Fruit fly (Drosophila melanogaster) whole organism, embryonic: Measurements from ENCODE around the gene CG3184.
A peak's percentile ranks its signal among the peaks of the same experiment; 100 is the strongest.

Experiments used
- Asciz ChIP-seq: fragments of 200-800 bp; sonication (Bioruptor generic); optimal IDR thresholded peaks from 2 replicates; lab custom pipeline; 2017; ENCODE audit warnings: missing biosample characterization, mild to moderate bottlenecking, missing genetic modification characterization, missing genetic modification reagents
- Atf6 ChIP-seq: fragments of 200-800 bp; sonication (Bioruptor generic); IDR thresholded peaks from 2 replicates; pipeline ENCODE4 v1.3.6; 2022; ENCODE audit warnings: missing biosample characterization, missing genetic modification characterization
- CG10267 ChIP-seq: fragments of 200-800 bp; sonication (Bioruptor generic); optimal IDR thresholded peaks from 2 replicates; lab custom pipeline; 2018; ENCODE audit warnings: missing biosample characterization, mild to moderate bottlenecking, missing genetic modification characterization, moderate library complexity
- CG10366 ChIP-seq: fragments of 200-800 bp; sonication (Bioruptor generic); IDR thresholded peaks from 2 replicates; pipeline ENCODE4 v1.3.6; 2022; ENCODE audit warnings: missing biosample characterization, missing genetic modification characterization
- CG12104 ChIP-seq: fragments of 200-800 bp; sonication (Bioruptor generic); optimal IDR thresholded peaks from 3 replicates; lab custom pipeline; 2016; ENCODE audit warnings: missing biosample characterization, missing genetic modification characterization
- CG13424 ChIP-seq: fragments of 200-800 bp; sonication (Bioruptor generic); optimal IDR thresholded peaks from 2 replicates; lab custom pipeline; 2019; ENCODE audit warnings: missing biosample characterization, mild to moderate bottlenecking, missing genetic modification characterization, moderate library complexity
- CG13775 ChIP-seq: fragments of 200-800 bp; sonication (Bioruptor generic); optimal IDR thresholded peaks from 3 replicates; lab custom pipeline; 2017; ENCODE audit warnings: missing biosample characterization, mild to moderate bottlenecking, missing genetic modification characterization
- CG14441 ChIP-seq: fragments of 200-800 bp; sonication (Bioruptor generic); IDR thresholded peaks from 2 replicates; pipeline ENCODE4 v1.3.6; 2022; ENCODE audit warnings: missing biosample characterization, missing genetic modification characterization
- CG14860 ChIP-seq: fragments of 200-800 bp; sonication (Bioruptor generic); IDR thresholded peaks from 3 replicates; pipeline ENCODE4 v1.3.6; 2022; ENCODE audit warnings: missing biosample characterization, missing genetic modification characterization; ENCODE audit not compliant: partially characterized antibody
- CG15514 ChIP-seq: fragments of 200-800 bp; sonication (Bioruptor generic); optimal IDR thresholded peaks from 3 replicates; lab custom pipeline; 2017; ENCODE audit warnings: missing biosample characterization, missing genetic modification characterization, mild to moderate bottlenecking, moderate library complexity, missing genetic modification reagents
- CG17385 ChIP-seq: fragments of 200-800 bp; sonication (Bioruptor generic); optimal IDR thresholded peaks from 3 replicates; lab custom pipeline; 2018; ENCODE audit warnings: missing biosample characterization, mild to moderate bottlenecking, missing genetic modification characterization
- CG18011 ChIP-seq: fragments of 200-800 bp; sonication (Bioruptor generic); optimal IDR thresholded peaks from 2 replicates; lab custom pipeline; 2017; ENCODE audit warnings: missing biosample characterization, missing genetic modification characterization, mild to moderate bottlenecking, moderate library complexity, missing genotype
- CG2678 ChIP-seq: fragments of 200-800 bp; sonication (Bioruptor generic); optimal IDR thresholded peaks from 3 replicates; lab custom pipeline; 2019; ENCODE audit warnings: missing biosample characterization, mild to moderate bottlenecking, missing genetic modification characterization, moderate library complexity
- CG34224 ChIP-seq: fragments of 200-800 bp; sonication (Bioruptor generic); IDR thresholded peaks from 3 replicates; pipeline ENCODE4 v1.3.6; 2022; ENCODE audit warnings: missing biosample characterization, missing genetic modification characterization; ENCODE audit not compliant: partially characterized antibody
- CG42726 ChIP-seq: fragments of 200-800 bp; sonication (Bioruptor generic); IDR thresholded peaks from 2 replicates; pipeline ENCODE4 v1.3.6; 2022; ENCODE audit warnings: missing biosample characterization, missing genetic modification characterization; ENCODE audit not compliant: partially characterized antibody
- CG4730 ChIP-seq: fragments of 200-800 bp; sonication (Bioruptor generic); IDR thresholded peaks from 2 replicates; pipeline ENCODE4 v1.3.6; 2022; ENCODE audit warnings: missing biosample characterization, missing genetic modification characterization
- CG6654 ChIP-seq: fragments of 200-800 bp; sonication (Bioruptor generic); optimal IDR thresholded peaks from 2 replicates; lab custom pipeline; 2017; ENCODE audit warnings: missing biosample characterization, mild to moderate bottlenecking, missing genetic modification characterization
- CG8359 ChIP-seq: fragments of 200-800 bp; sonication (Bioruptor generic); optimal IDR thresholded peaks from 2 replicates; lab custom pipeline; 2017; ENCODE audit warnings: missing biosample characterization, mild to moderate bottlenecking, missing genetic modification characterization, borderline replicate concordance
- Chrac-16 ChIP-seq: fragments of 200-800 bp; sonication (Bioruptor generic); optimal IDR thresholded peaks from 3 replicates; lab custom pipeline; 2016; ENCODE audit warnings: missing biosample characterization, missing genetic modification characterization
- E2f1 ChIP-seq: fragments of 200-800 bp; sonication (Bioruptor generic); IDR thresholded peaks from 2 replicates; pipeline ENCODE4 v1.3.6; 2022; ENCODE audit warnings: missing biosample characterization, missing genetic modification characterization
- Ets97D ChIP-seq: fragments of 200-800 bp; sonication (Bioruptor generic); optimal IDR thresholded peaks from 3 replicates; lab custom pipeline; 2016; ENCODE audit warnings: missing biosample characterization, missing genetic modification characterization
- Hr39 ChIP-seq: fragments of >200 bp; optimal IDR thresholded peaks from 2 replicates; lab custom pipeline; 2017
- Myb ChIP-seq: fragments of 200-800 bp; sonication (Bioruptor generic); optimal IDR thresholded peaks from 2 replicates; lab custom pipeline; 2016; ENCODE audit warnings: missing biosample characterization, missing genetic modification characterization
- Nf-YA ChIP-seq: fragments of 200-800 bp; sonication (Bioruptor generic); IDR thresholded peaks from 2 replicates; pipeline ENCODE4 v1.3.6; 2022; ENCODE audit warnings: missing biosample characterization, missing genetic modification characterization
- Ptx1 ChIP-seq: fragments of 200-800 bp; sonication (Bioruptor generic); IDR thresholded peaks from 2 replicates; pipeline ENCODE4 v1.3.6; 2022; ENCODE audit warnings: missing biosample characterization, missing genetic modification characterization
- Sox100B ChIP-seq: fragments of 200-800 bp; sonication (Bioruptor generic); optimal IDR thresholded peaks from 3 replicates; lab custom pipeline; 2018; ENCODE audit warnings: missing biosample characterization, mild to moderate bottlenecking, missing genetic modification characterization
- Sry-β ChIP-seq: fragments of 200-800 bp; sonication (Bioruptor generic); optimal IDR thresholded peaks from 2 replicates; lab custom pipeline; 2018; ENCODE audit warnings: missing biosample characterization, mild to moderate bottlenecking, missing genetic modification characterization, moderate library complexity
- Xbp1 ChIP-seq: fragments of 200-800 bp; sonication (Bioruptor generic); optimal IDR thresholded peaks from 3 replicates; lab custom pipeline; 2016; ENCODE audit warnings: missing biosample characterization, mild to moderate bottlenecking, missing genetic modification characterization
- al ChIP-seq: fragments of 200-800 bp; sonication (Bioruptor generic); IDR thresholded peaks from 2 replicates; pipeline ENCODE4 v1.3.6; 2022; ENCODE audit warnings: missing biosample characterization, missing genetic modification characterization
- ato ChIP-seq: fragments of 200-800 bp; sonication (Bioruptor generic); IDR thresholded peaks from 2 replicates; pipeline ENCODE4 v1.3.6; 2022; ENCODE audit warnings: missing biosample characterization, missing genetic modification characterization; ENCODE audit not compliant: partially characterized antibody
- az2 ChIP-seq: fragments of 200-800 bp; sonication (Bioruptor generic); optimal IDR thresholded peaks from 3 replicates; lab custom pipeline; 2016; ENCODE audit warnings: missing biosample characterization, missing genetic modification characterization
- chm ChIP-seq: fragments of 200-800 bp; sonication (Bioruptor generic); IDR thresholded peaks from 2 replicates; pipeline ENCODE4 v1.3.6; 2022; ENCODE audit warnings: missing biosample characterization, missing genetic modification characterization
- crp ChIP-seq, 2 experiments: fragments of 200-800 bp; sonication (Bioruptor generic); optimal IDR thresholded peaks; 2 replicates in 1 of 2; 3 replicates in 1 of 2; lab custom pipeline; 2017; ENCODE audit warnings: missing biosample characterization in 2 of 2, missing genetic modification characterization in 2 of 2, mild to moderate bottlenecking in 1 of 2, moderate library complexity in 1 of 2
- danr ChIP-seq: fragments of 200-800 bp; sonication (Bioruptor generic); IDR thresholded peaks from 2 replicates; pipeline ENCODE4 v1.3.6; 2022; ENCODE audit warnings: missing biosample characterization, missing genetic modification characterization
- gsb-n ChIP-seq: fragments of 200-800 bp; sonication (Bioruptor generic); optimal IDR thresholded peaks from 3 replicates; lab custom pipeline; 2018; ENCODE audit warnings: missing biosample characterization, mild to moderate bottlenecking, missing genetic modification characterization
- jigr1 ChIP-seq: fragments of 200-800 bp; sonication (Bioruptor generic); IDR thresholded peaks from 3 replicates; pipeline ENCODE4 v1.3.6; 2022; ENCODE audit warnings: missing biosample characterization, missing genetic modification characterization
- luna ChIP-seq: fragments of 200-800 bp; sonication (Bioruptor generic); optimal IDR thresholded peaks from 2 replicates; lab custom pipeline; 2016; ENCODE audit warnings: missing biosample characterization, missing genetic modification characterization
- oc ChIP-seq: fragments of 200-800 bp; sonication (Bioruptor generic); optimal IDR thresholded peaks from 2 replicates; lab custom pipeline; 2018; ENCODE audit warnings: missing biosample characterization, mild to moderate bottlenecking, missing genetic modification characterization, moderate library complexity
- pan ChIP-seq, 4 experiments: fragments of >200 bp in 3 of 4; fragments of 200-800 bp in 1 of 4; sonication (Bioruptor generic) in 1 of 4; optimal IDR thresholded peaks in 3 of 4; IDR thresholded peaks in 1 of 4; 2 replicates each; pipeline versions ENCODE4 v1.3.6 to Lab custom; 2017 to 2022; ENCODE audit warnings: missing biosample characterization in 2 of 4, missing genetic modification characterization in 2 of 4, mixed read lengths in 1 of 4
- pnt ChIP-seq: fragments of 200-800 bp; sonication (Bioruptor generic); optimal IDR thresholded peaks from 3 replicates; lab custom pipeline; 2016; ENCODE audit warnings: missing biosample characterization, missing genetic modification characterization
- pzg ChIP-seq: fragments of 200-800 bp; sonication (Bioruptor generic); optimal IDR thresholded peaks from 3 replicates; lab custom pipeline; 2018; ENCODE audit warnings: missing biosample characterization, mild to moderate bottlenecking, missing genetic modification characterization, moderate library complexity
- ranshi ChIP-seq: fragments of 200-800 bp; sonication (Bioruptor generic); IDR thresholded peaks from 2 replicates; pipeline ENCODE4 v1.3.6; 2022; ENCODE audit warnings: missing biosample characterization, missing genetic modification characterization
- row ChIP-seq: fragments of 200-800 bp; sonication (Bioruptor generic); IDR thresholded peaks from 3 replicates; pipeline ENCODE4 v1.3.6; 2022; ENCODE audit warnings: missing biosample characterization, missing genetic modification characterization
- sr ChIP-seq: fragments of 200-800 bp; sonication (Bioruptor generic); IDR thresholded peaks from 3 replicates; pipeline ENCODE4 v1.3.6; 2022; ENCODE audit warnings: missing biosample characterization, missing genetic modification characterization
- stwl ChIP-seq: fragments of 200-800 bp; sonication (Bioruptor generic); optimal IDR thresholded peaks from 3 replicates; lab custom pipeline; 2018; ENCODE audit warnings: missing biosample characterization, mild to moderate bottlenecking, missing genetic modification characterization, moderate library complexity
- trem ChIP-seq: fragments of 200-800 bp; optimal IDR thresholded peaks from 3 replicates; lab custom pipeline; 2019; ENCODE audit warnings: missing biosample characterization, mild to moderate bottlenecking, missing genetic modification characterization, moderate library complexity
- twi ChIP-seq: fragments of 200-800 bp; optimal IDR thresholded peaks from 2 replicates; lab custom pipeline; 2019; ENCODE audit warnings: missing biosample characterization, mild to moderate bottlenecking, missing genetic modification characterization, moderate library complexity
- yki ChIP-seq: fragments of >200 bp; optimal IDR thresholded peaks from 3 replicates; lab custom pipeline; 2018

CG3184 gene

DNA sequence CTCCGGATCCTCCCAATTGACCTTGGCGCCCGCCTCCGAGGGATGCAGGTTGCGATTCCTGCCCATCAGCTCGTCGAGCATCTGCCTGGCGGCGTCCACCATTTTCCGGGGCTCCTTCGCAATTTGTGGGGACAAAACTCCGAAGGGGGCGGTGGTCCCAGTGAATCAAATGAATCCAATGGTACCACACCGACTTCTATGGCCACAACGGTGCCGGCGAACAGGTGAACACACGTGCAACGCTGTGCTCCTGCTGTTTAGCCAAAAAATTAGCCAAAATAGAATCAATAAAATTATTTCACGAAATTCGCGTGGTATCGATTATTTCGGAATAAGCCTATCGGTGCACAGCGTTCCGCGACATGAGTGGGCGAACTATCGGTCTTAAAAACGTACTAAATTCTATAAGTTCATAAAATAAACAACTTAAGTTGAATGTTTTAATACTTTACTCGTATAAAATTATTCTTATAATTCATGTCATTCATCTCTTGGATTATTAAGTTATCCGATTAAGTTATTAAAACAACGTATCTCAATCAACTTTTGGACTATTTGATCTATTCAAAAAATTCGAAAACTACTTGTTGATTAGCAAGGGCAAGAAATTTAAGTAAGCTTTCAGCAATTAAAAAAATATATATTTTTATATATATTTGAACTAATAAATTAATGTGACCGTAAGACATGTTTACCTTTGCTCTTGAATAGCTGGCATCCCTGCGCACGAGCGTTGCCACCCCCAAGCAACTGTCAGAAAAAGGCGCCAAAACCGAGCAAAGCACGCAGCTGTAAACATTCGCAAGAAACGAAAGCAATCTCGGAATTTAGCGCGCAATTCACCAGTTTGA lies 14.7 kb downstream of the CG3184 start, which contains the start of the genes CG3198 and Mcm6 (continued):
- TF ChIP-seq jigr1 (no peak), gsb-n (tag; lab: Kevin White, UChicago) (no peak), crp (GFP tag; optimal IDR thresholded peaks at IDR 0.05; lab: Kevin White, UChicago) (peak in 1 of 2 experiments; percentile 28), trem (tag; lab: Kevin White, UChicago) (peak; percentile 29), chm (GFP tag; lab: Robert Waterston, UW) (no peak), CG42726 (GFP tag; lab: Robert Waterston, UW) (peak; percentile 32; the same call in 1 of the 2 replicates), CG4730 (GFP tag; lab: Robert Waterston, UW) (no peak), Myb (GFP tag; lab: Kevin White, UChicago) (no peak), CG10366 (GFP tag; lab: Robert Waterston, UW) (no peak), yki (lab: Kevin White, UChicago) (no peak), Sox100B (GFP tag; lab: Kevin White, UChicago) (no peak), az2 (GFP tag; lab: Kevin White, UChicago) (no peak), CG18011 (no peak), CG34224 (GFP tag; lab: Robert Waterston, UW) (peak; percentile 77), Ptx1 (no peak), CG10267 (tag; lab: Kevin White, UChicago) (peak; percentile 28), CG14860 (GFP tag; lab: Robert Waterston, UW) (0 out of 3 replicates have a peak, but pooled peaks have one; percentile 39), ato (GFP tag; lab: Robert Waterston, UW) (peak; percentile 44; the same call in 1 of the 2 replicates), pnt (GFP tag; lab: Kevin White, UChicago) (no peak), pan (optimal IDR thresholded peaks at IDR 0.05; lab: Kevin White, UChicago) (no peak), pan (GFP tag; optimal IDR thresholded peaks at IDR 0.05 in 1 of 2, IDR thresholded peaks at IDR 0.05 in 1 of 2) (no peak), twi (tag; lab: Kevin White, UChicago) (no peak), CG13775 (GFP tag; lab: Kevin White, UChicago) (peak; percentile 1), CG2678 (tag; lab: Kevin White, UChicago) (no peak), sr (peak; percentile 62; the same call in 2 of the 3 replicates), CG8359 (no peak), CG12104 (GFP tag; lab: Kevin White, UChicago) (no peak), CG14441 (no peak), Atf6 (no peak), stwl (peak; percentile 37), CG17385 (GFP tag; lab: Kevin White, UChicago) (peak; percentile 5), Xbp1 (peak; percentile 3), oc (tag; lab: Kevin White, UChicago) (no peak), Asciz (GFP tag; lab: Kevin White, UChicago) (no peak), al (GFP tag; lab: Robert Waterston, UW) (no peak), CG13424 (tag; lab: Kevin White, UChicago) (peak; percentile 7), row (peak; percentile 65), luna (GFP tag; lab: Kevin White, UChicago) (no peak), Hr39 (no peak), CG15514 (GFP tag; lab: Kevin White, UChicago) (peak; percentile 50), CG6654 (GFP tag; lab: Kevin White, UChicago) (no peak), Nf-YA (0 out of 2 replicates have a peak, but pooled peaks have one; percentile 17), danr (GFP tag; lab: Robert Waterston, UW) (no peak), Sry-β (no peak), ranshi (GFP tag; lab: Robert Waterston, UW) (no peak), Ets97D (GFP tag; lab: Kevin White, UChicago) (peak; percentile 51), pzg (GFP tag; lab: Kevin White, UChicago) (peak; percentile 48), E2f1 (GFP tag; lab: Robert Waterston, UW) (peak; percentile 89), Chrac-16 (no peak)
